Worm (Caenorhabditis elegans) whole organism, L1 larva: Measurements from ENCODE around the gene klc-2.

Experiments
- C04F5.9 ChIP-seq: sonication (generic microtip); optimal IDR thresholded peaks from 2 replicates; lab custom pipeline; 2016; ENCODE audit warnings: missing genetic modification characterization, missing compliant biosample characterization
- C16A3.4 ChIP-seq: fragments of 150-350 bp; optimal IDR thresholded peaks from 2 replicates; lab custom pipeline; 2014; ENCODE audit warnings: missing biosample characterization, missing genetic modification characterization
- F16B12.6 ChIP-seq: fragments of 150-350 bp; optimal IDR thresholded peaks from 2 replicates; lab custom pipeline; 2014; ENCODE audit warnings: missing biosample characterization, missing genetic modification characterization
- Y116A8C.19 ChIP-seq: sonication (generic microtip); optimal IDR thresholded peaks from 2 replicates; lab custom pipeline; 2016; ENCODE audit warnings: missing compliant biosample characterization, missing genetic modification characterization, borderline replicate concordance
- alr-1 ChIP-seq: fragments of 200-800 bp; sonication (Bioruptor generic); optimal IDR thresholded peaks from 2 replicates; lab custom pipeline; 2018; ENCODE audit warnings: borderline replicate concordance, mild to moderate bottlenecking, missing genetic modification characterization, missing compliant biosample characterization
- aly-2 ChIP-seq: fragments of 150-350 bp; optimal IDR thresholded peaks from 2 replicates; lab custom pipeline; 2014; ENCODE audit warnings: missing biosample characterization, missing genetic modification characterization
- blmp-1 ChIP-seq: fragments of 150-350 bp; optimal IDR thresholded peaks from 2 replicates; lab custom pipeline; 2014; ENCODE audit warnings: missing biosample characterization, missing genetic modification characterization
- ceh-63 ChIP-seq: fragments of 200-800 bp; sonication (Bioruptor generic); optimal IDR thresholded peaks from 2 replicates; lab custom pipeline; 2018; ENCODE audit warnings: mild to moderate bottlenecking, missing genetic modification characterization, missing compliant biosample characterization
- ceh-8 ChIP-seq: fragments of 200-800 bp; sonication (Bioruptor generic); optimal IDR thresholded peaks from 2 replicates; lab custom pipeline; 2018; ENCODE audit warnings: mild to moderate bottlenecking, missing genetic modification characterization, moderate library complexity, missing compliant biosample characterization
- ceh-82 ChIP-seq, 3 experiments: fragments of 150-350 bp in 1 of 3; sonication (generic microtip) in 2 of 3; optimal IDR thresholded peaks; 2 replicates each; lab custom pipeline; 2014 to 2017; ENCODE audit warnings: missing biosample characterization in 3 of 3, missing genetic modification characterization in 3 of 3
- ces-1 ChIP-seq: fragments of 150-350 bp; optimal IDR thresholded peaks from 2 replicates; lab custom pipeline; 2014; ENCODE audit warnings: missing biosample characterization, missing genetic modification reagents, missing genetic modification characterization
- dpl-1 ChIP-seq, 3 experiments: fragments of 150-350 bp in 2 of 3; sonication (generic microtip) in 1 of 3; optimal IDR thresholded peaks; 2 replicates each; lab custom pipeline; 2014 to 2017; ENCODE audit warnings: missing biosample characterization in 3 of 3, missing genetic modification characterization in 3 of 3, missing genetic modification reagents in 3 of 3
- efl-1 ChIP-seq, 4 experiments: fragments of 150-350 bp; optimal IDR thresholded peaks in 3 of 4; peaks in 1 of 4; 1 replicate in 1 of 4; 2 replicates in 3 of 4; lab custom pipeline; 2014; ENCODE audit warnings: missing biosample characterization in 2 of 4, missing genetic modification characterization in 2 of 4, missing genetic modification reagents in 2 of 4
- elt-3 ChIP-seq, 6 experiments: fragments of 150-350 bp in 1 of 6; sonication (generic microtip); optimal IDR thresholded peaks; 2 replicates each; lab custom pipeline; 2017 to 2018; ENCODE audit warnings: missing biosample characterization in 6 of 6, missing genetic modification characterization in 6 of 6, inconsistent platforms in 1 of 6
- fkh-10 ChIP-seq: sonication (generic microtip); optimal IDR thresholded peaks from 2 replicates; lab custom pipeline; 2017; ENCODE audit warnings: missing biosample characterization, missing genetic modification reagents, missing genetic modification characterization
- fkh-8 ChIP-seq: sonication (generic microtip); optimal IDR thresholded peaks from 2 replicates; lab custom pipeline; 2016; ENCODE audit warnings: mild to moderate bottlenecking, missing genetic modification characterization, missing compliant biosample characterization
- fos-1 ChIP-seq: fragments of 150-350 bp; optimal IDR thresholded peaks from 2 replicates; lab custom pipeline; 2014; ENCODE audit warnings: missing biosample characterization, missing genetic modification characterization
- hpl-2 ChIP-seq: fragments of 150-350 bp; optimal IDR thresholded peaks from 2 replicates; lab custom pipeline; 2014; ENCODE audit warnings: missing biosample characterization, missing genetic modification reagents, missing genetic modification characterization
- jun-1 ChIP-seq: fragments of 150-350 bp; optimal IDR thresholded peaks from 2 replicates; lab custom pipeline; 2014; ENCODE audit warnings: missing biosample characterization, missing genetic modification reagents, missing genetic modification characterization
- lin-35 ChIP-seq, 2 experiments: fragments of 150-350 bp; optimal IDR thresholded peaks; 2 replicates each; lab custom pipeline; 2014; ENCODE audit warnings: missing biosample characterization in 2 of 2, missing genetic modification characterization in 2 of 2, missing genetic modification reagents in 2 of 2
- lin-39 ChIP-seq: fragments of 150-350 bp; optimal IDR thresholded peaks from 2 replicates; lab custom pipeline; 2014; ENCODE audit warnings: missing biosample characterization, missing genetic modification reagents, missing genetic modification characterization
- lsy-2 ChIP-seq, 2 experiments: fragments of 150-350 bp; optimal IDR thresholded peaks; 2 replicates each; lab custom pipeline; 2014; ENCODE audit warnings: missing biosample characterization in 2 of 2, missing genetic modification characterization in 2 of 2
- mab-9 ChIP-seq: fragments of 200-800 bp; sonication (Bioruptor generic); IDR thresholded peaks from 2 replicates; pipeline ENCODE4 v1.3.6; 2022; ENCODE audit warnings: missing genetic modification reagents, missing genetic modification characterization, missing compliant biosample characterization
- mef-2 ChIP-seq: fragments of 150-350 bp; optimal IDR thresholded peaks from 2 replicates; lab custom pipeline; 2014; ENCODE audit warnings: missing biosample characterization, missing genetic modification characterization
- mep-1 ChIP-seq: fragments of 150-350 bp; optimal IDR thresholded peaks from 2 replicates; lab custom pipeline; 2014; ENCODE audit warnings: missing biosample characterization, missing genetic modification characterization
- nhr-11 ChIP-seq: fragments of 150-350 bp; optimal IDR thresholded peaks from 2 replicates; lab custom pipeline; 2014; ENCODE audit warnings: missing biosample characterization, missing genetic modification characterization
- nhr-12 ChIP-seq: sonication (generic microtip); optimal IDR thresholded peaks from 2 replicates; lab custom pipeline; 2017; ENCODE audit warnings: missing biosample characterization, missing genetic modification characterization
- nhr-19 ChIP-seq: fragments of 200-800 bp; sonication (Bioruptor generic); conservative IDR thresholded peaks from 2 replicates; pipeline ENCODE4 v1.3.6; 2022; ENCODE audit warnings: missing genetic modification characterization, missing compliant biosample characterization
- nhr-20 ChIP-seq: sonication (generic microtip); optimal IDR thresholded peaks from 2 replicates; lab custom pipeline; 2016; ENCODE audit warnings: mild to moderate bottlenecking, missing genetic modification characterization, missing compliant biosample characterization
- nhr-237 ChIP-seq: fragments of 150-350 bp; optimal IDR thresholded peaks from 2 replicates; lab custom pipeline; 2014; ENCODE audit warnings: missing biosample characterization, missing genetic modification characterization
- nhr-28 ChIP-seq: fragments of 150-350 bp; optimal IDR thresholded peaks from 2 replicates; lab custom pipeline; 2014; ENCODE audit warnings: missing biosample characterization, missing genetic modification characterization
- nhr-71 ChIP-seq: sonication (generic microtip); optimal IDR thresholded peaks from 2 replicates; lab custom pipeline; 2016; ENCODE audit warnings: mild to moderate bottlenecking, missing genetic modification characterization, moderate library complexity, missing compliant biosample characterization
- nhr-76 ChIP-seq: sonication (generic microtip); optimal IDR thresholded peaks from 2 replicates; lab custom pipeline; 2017; ENCODE audit warnings: missing biosample characterization, missing genetic modification characterization
- nhr-90 ChIP-seq: sonication (generic microtip); optimal IDR thresholded peaks from 2 replicates; lab custom pipeline; 2016; ENCODE audit warnings: mild to moderate bottlenecking, missing genetic modification characterization, missing compliant biosample characterization; ENCODE audit not compliant: poor library complexity
- pag-3 ChIP-seq: sonication (generic microtip); optimal IDR thresholded peaks from 2 replicates; lab custom pipeline; 2017; ENCODE audit warnings: missing genetic modification characterization, mild to moderate bottlenecking, missing compliant biosample characterization, antibody characterized with exemption, borderline replicate concordance; ENCODE audit not compliant: insufficient read depth
- pax-3 ChIP-seq: fragments of 200-800 bp; sonication (Bioruptor generic); optimal IDR thresholded peaks from 2 replicates; lab custom pipeline; 2018; ENCODE audit warnings: mild to moderate bottlenecking, missing genetic modification characterization, moderate library complexity, missing compliant biosample characterization
- skn-1 ChIP-seq: fragments of 150-350 bp; optimal IDR thresholded peaks from 2 replicates; lab custom pipeline; 2014; ENCODE audit warnings: missing biosample characterization, missing genetic modification characterization
- snpc-4 ChIP-seq: fragments of 150-350 bp; optimal IDR thresholded peaks from 2 replicates; lab custom pipeline; 2014; ENCODE audit warnings: missing biosample characterization, missing genetic modification characterization
- snu-23 ChIP-seq: sonication (generic microtip); optimal IDR thresholded peaks from 2 replicates; lab custom pipeline; 2016; ENCODE audit warnings: missing genetic modification characterization, missing compliant biosample characterization
- sox-4 ChIP-seq: sonication (generic microtip); optimal IDR thresholded peaks from 2 replicates; lab custom pipeline; 2016; ENCODE audit warnings: missing genetic modification characterization, missing compliant biosample characterization
- swsn-7 ChIP-seq: sonication (generic microtip); optimal IDR thresholded peaks from 2 replicates; lab custom pipeline; 2016; ENCODE audit warnings: missing genetic modification characterization, missing compliant biosample characterization
- unc-30 ChIP-seq: sonication (generic microtip); optimal IDR thresholded peaks from 2 replicates; lab custom pipeline; 2017; ENCODE audit warnings: missing biosample characterization, missing genetic modification characterization
- xbp-1 ChIP-seq: sonication (generic microtip); optimal IDR thresholded peaks from 2 replicates; lab custom pipeline; 2016; ENCODE audit warnings: missing genetic modification characterization, missing compliant biosample characterization
- zag-1 ChIP-seq: fragments of 150-350 bp; optimal IDR thresholded peaks from 2 replicates; lab custom pipeline; 2014; ENCODE audit warnings: missing biosample characterization, missing genetic modification characterization
- zip-4 ChIP-seq: fragments of 200-800 bp; sonication (Bioruptor generic); optimal IDR thresholded peaks from 2 replicates; lab custom pipeline; 2018; ENCODE audit warnings: mild to moderate bottlenecking, missing genetic modification characterization, moderate library complexity, missing compliant biosample characterization
- ztf-11 ChIP-seq, 2 experiments: sonication (generic microtip); optimal IDR thresholded peaks; 2 replicates each; lab custom pipeline; 2016 to 2017; ENCODE audit warnings: missing genetic modification characterization in 2 of 2, missing biosample characterization in 1 of 2, missing compliant biosample characterization in 1 of 2

The klc-2 gene

ce11 chrV:5584833-5585232, 3.6 kb upstream of the klc-2 start, which contains the start of gene CD4.11:
CD4.11 (plus strand) TSS chrV:5585133.
- no peak for TF ChIP-seq nhr-28
- peak; percentile 39 for TF ChIP-seq blmp-1 (tag; lab: Kevin White, UChicago)

DNA sequence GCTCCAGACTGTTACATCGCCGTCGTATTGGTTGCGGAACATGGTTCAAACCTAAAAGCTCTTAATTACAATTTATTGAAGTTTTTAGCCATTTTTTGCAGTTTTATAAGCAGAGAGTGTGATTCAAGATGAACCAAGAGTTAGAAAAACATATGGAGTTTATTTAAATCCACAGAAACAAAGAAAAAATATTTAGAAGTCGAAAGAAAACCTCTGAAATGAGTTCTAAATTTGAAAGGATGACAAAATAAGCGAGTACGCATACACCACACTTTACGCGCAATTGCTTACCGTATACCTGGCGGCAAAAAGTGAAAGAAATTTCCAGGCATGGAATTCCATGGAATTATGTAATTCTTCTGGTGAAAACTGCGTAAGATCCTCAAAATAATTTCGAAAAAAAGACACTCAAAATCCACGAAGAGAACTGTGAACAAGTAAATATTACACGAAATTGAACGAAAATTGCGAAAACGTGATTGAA, 3.1 kb upstream of the klc-2 start, which contains the start of gene pas-6:
TSS of gene pas-6 (minus strand) at position 51 of the 484 bp plus-strand sequence.
- TF ChIP-seq jun-1 (tag; lab: Kevin White, UChicago): no peak
- TF ChIP-seq snpc-4 (tag; lab: Kevin White, UChicago): no peak
- TF ChIP-seq F16B12.6 (tag; lab: Kevin White, UChicago): peak; percentile 85
- TF ChIP-seq nhr-19 (GFP tag; lab: Robert Waterston, UW): no peak
- TF ChIP-seq mep-1 (tag; lab: Kevin White, UChicago): peak; percentile 55
- TF ChIP-seq nhr-76 (tag; lab: Kevin White, UChicago): no peak
- no peak for TF ChIP-seq zag-1 (tag; lab: Kevin White, UChicago)
- no peak for TF ChIP-seq Y116A8C.19 (tag; lab: Kevin White, UChicago)
- peak; percentile 56 to 76 for TF ChIP-seq lin-35 (GFP tag; optimal IDR thresholded peaks at IDR 0.05; lab: Kevin White, UChicago)
- TF ChIP-seq fkh-10 (GFP tag; lab: Kevin White, UChicago): no peak
- TF ChIP-seq sox-4 (tag; lab: Kevin White, UChicago): no peak
- no peak for TF ChIP-seq pag-3 (tag; lab: Kevin White, UChicago)
- TF ChIP-seq ces-1 (GFP tag; lab: Kevin White, UChicago): no peak
- no peak for TF ChIP-seq swsn-7 (tag; lab: Kevin White, UChicago)
- TF ChIP-seq aly-2: no peak
- TF ChIP-seq C16A3.4 (tag; lab: Kevin White, UChicago): peak; percentile 48
- TF ChIP-seq unc-30: no peak
- no peak for TF ChIP-seq fkh-8 (tag; lab: Kevin White, UChicago)
- TF ChIP-seq ztf-11 (tag; optimal IDR thresholded peaks at IDR 0.05; lab: Kevin White, UChicago): no peak
- no peak for TF ChIP-seq ceh-63 (GFP tag; lab: Kevin White, UChicago)
- TF ChIP-seq alr-1: no peak
- no peak for TF ChIP-seq xbp-1
- TF ChIP-seq zip-4 (GFP tag; lab: Kevin White, UChicago): no peak
- TF ChIP-seq skn-1 (tag; lab: Kevin White, UChicago): peak; percentile 90
- TF ChIP-seq nhr-90: no peak
- no peak for TF ChIP-seq pax-3 (tag; lab: Kevin White, UChicago)
- TF ChIP-seq ceh-8 (GFP tag; lab: Kevin White, UChicago): no peak
- peak; percentile 66 for TF ChIP-seq blmp-1 (tag; lab: Kevin White, UChicago)
- peak; percentile 48 for TF ChIP-seq snu-23
- TF ChIP-seq dpl-1 (GFP tag; optimal IDR thresholded peaks at IDR 0.05; lab: Kevin White, UChicago): peak; percentile 28 to 76 (median 52)
- TF ChIP-seq lsy-2 (tag; optimal IDR thresholded peaks at IDR 0.05; lab: Kevin White, UChicago): peak; percentile 93 to 98
- TF ChIP-seq elt-3 (tag; optimal IDR thresholded peaks at IDR 0.05; lab: Kevin White, UChicago): no peak
- TF ChIP-seq fos-1 (tag; lab: Kevin White, UChicago): no peak
- no peak for TF ChIP-seq nhr-237 (tag; lab: Kevin White, UChicago)
- TF ChIP-seq hpl-2 (GFP tag; lab: Kevin White, UChicago): no peak
- TF ChIP-seq nhr-71 (tag; lab: Kevin White, UChicago): peak; percentile 18
- no peak for TF ChIP-seq mab-9 (GFP tag; lab: Robert Waterston, UW)
- no peak for TF ChIP-seq lin-39 (tag; lab: Kevin White, UChicago)
- TF ChIP-seq C04F5.9 (tag; lab: Kevin White, UChicago): no peak
- TF ChIP-seq nhr-12 (tag; lab: Kevin White, UChicago): no peak
- no peak for TF ChIP-seq mef-2 (tag; lab: Kevin White, UChicago)
- TF ChIP-seq efl-1 (optimal IDR thresholded peaks at IDR 0.05; lab: Kevin White, UChicago): peak; percentile 52 to 63
- peak; percentile 67 to 93 for TF ChIP-seq efl-1 (GFP tag; optimal IDR thresholded peaks at IDR 0.05 in 1 of 2; lab: Kevin White, UChicago)
- peak in 1 of 3 experiments; percentile 27 for TF ChIP-seq ceh-82 (tag; optimal IDR thresholded peaks at IDR 0.05; lab: Kevin White, UChicago)
- TF ChIP-seq nhr-20 (tag; lab: Kevin White, UChicago): no peak
- no peak for TF ChIP-seq nhr-11 (tag; lab: Kevin White, UChicago)
- TF ChIP-seq, all 84 proteins: peak for 12
